Fruit fly (Drosophila melanogaster) whole organism, embryonic: ENCODE results near the gene Rpt6R.

Experiments
- BtbVII ChIP-seq: fragments of 200-800 bp; sonication (Bioruptor generic); optimal IDR thresholded peaks from 3 replicates; lab custom pipeline; 2017; ENCODE audit warnings: missing biosample characterization, mild to moderate bottlenecking, missing genetic modification characterization
- CG14710 ChIP-seq: fragments of 200-800 bp; sonication (Bioruptor generic); optimal IDR thresholded peaks from 3 replicates; lab custom pipeline; 2019; ENCODE audit warnings: missing biosample characterization, mild to moderate bottlenecking, missing genetic modification characterization, moderate library complexity
- CG1602 ChIP-seq: fragments of 200-800 bp; sonication (Bioruptor generic); optimal IDR thresholded peaks from 3 replicates; lab custom pipeline; 2016; ENCODE audit warnings: missing biosample characterization, missing genetic modification characterization
- CG18262 ChIP-seq: fragments of 200-800 bp; optimal IDR thresholded peaks from 3 replicates; lab custom pipeline; 2019; ENCODE audit warnings: missing biosample characterization, mild to moderate bottlenecking, missing genetic modification characterization, moderate library complexity
- CG2712 ChIP-seq: fragments of 200-800 bp; optimal IDR thresholded peaks from 3 replicates; lab custom pipeline; 2019; ENCODE audit warnings: missing biosample characterization, mild to moderate bottlenecking, missing genetic modification characterization, moderate library complexity
- CG32767 ChIP-seq: fragments of 200-800 bp; sonication (Bioruptor generic); IDR thresholded peaks from 2 replicates; pipeline ENCODE4 v1.3.6; 2022; ENCODE audit warnings: missing biosample characterization, missing genetic modification characterization
- CG34224 ChIP-seq: fragments of 200-800 bp; sonication (Bioruptor generic); IDR thresholded peaks from 3 replicates; pipeline ENCODE4 v1.3.6; 2022; ENCODE audit warnings: missing biosample characterization, missing genetic modification characterization; ENCODE audit not compliant: partially characterized antibody
- CG3995 ChIP-seq: fragments of 200-800 bp; sonication (Bioruptor generic); optimal IDR thresholded peaks from 3 replicates; lab custom pipeline; 2016; ENCODE audit warnings: missing biosample characterization, missing genetic modification characterization
- CG6254 ChIP-seq: fragments of 200-800 bp; sonication (Bioruptor generic); optimal IDR thresholded peaks from 3 replicates; lab custom pipeline; 2017; ENCODE audit warnings: mild to moderate bottlenecking, missing biosample characterization, missing genetic modification reagents, missing genetic modification characterization
- CG6813 ChIP-seq: fragments of 200-800 bp; sonication (Bioruptor generic); optimal IDR thresholded peaks from 2 replicates; lab custom pipeline; 2017; ENCODE audit warnings: missing biosample characterization, missing genetic modification characterization, mild to moderate bottlenecking, moderate library complexity, missing genetic modification reagents
- CG7786 ChIP-seq: fragments of 200-800 bp; sonication (Bioruptor generic); optimal IDR thresholded peaks from 2 replicates; lab custom pipeline; 2016; ENCODE audit warnings: missing biosample characterization, missing genetic modification characterization
- CG7928 ChIP-seq: fragments of 200-800 bp; sonication (Bioruptor generic); optimal IDR thresholded peaks from 2 replicates; lab custom pipeline; 2017; ENCODE audit warnings: missing biosample characterization, mild to moderate bottlenecking, missing genetic modification characterization
- CG8359 ChIP-seq: fragments of 200-800 bp; sonication (Bioruptor generic); optimal IDR thresholded peaks from 2 replicates; lab custom pipeline; 2017; ENCODE audit warnings: missing biosample characterization, mild to moderate bottlenecking, missing genetic modification characterization, borderline replicate concordance
- CG8765 ChIP-seq: fragments of 200-800 bp; sonication (Bioruptor generic); IDR thresholded peaks from 2 replicates; pipeline ENCODE4 v1.3.6; 2022; ENCODE audit warnings: missing biosample characterization, missing genetic modification characterization
- CG9215 ChIP-seq: fragments of 200-800 bp; sonication (Bioruptor generic); IDR thresholded peaks from 2 replicates; pipeline ENCODE4 v1.3.6; 2022; ENCODE audit warnings: missing biosample characterization, missing genetic modification characterization
- CrebB ChIP-seq: fragments of 200-800 bp; sonication (Bioruptor generic); optimal IDR thresholded peaks from 3 replicates; lab custom pipeline; 2018; ENCODE audit warnings: missing biosample characterization, mild to moderate bottlenecking, missing genetic modification characterization
- Dp ChIP-seq: fragments of 200-800 bp; sonication (Bioruptor generic); optimal IDR thresholded peaks from 2 replicates; lab custom pipeline; 2018; ENCODE audit warnings: missing biosample characterization, mild to moderate bottlenecking, missing genetic modification characterization, moderate library complexity
- Ets97D ChIP-seq: fragments of 200-800 bp; sonication (Bioruptor generic); optimal IDR thresholded peaks from 3 replicates; lab custom pipeline; 2016; ENCODE audit warnings: missing biosample characterization, missing genetic modification characterization
- Fer2 ChIP-seq: fragments of 200-800 bp; sonication (Bioruptor generic); optimal IDR thresholded peaks from 2 replicates; lab custom pipeline; 2018; ENCODE audit warnings: missing biosample characterization, mild to moderate bottlenecking, missing genetic modification characterization, moderate library complexity
- HmgZ ChIP-seq: fragments of 200-800 bp; sonication (Bioruptor generic); optimal IDR thresholded peaks from 2 replicates; lab custom pipeline; 2018; ENCODE audit warnings: missing biosample characterization, mild to moderate bottlenecking, missing genetic modification characterization
- Hr39 ChIP-seq: fragments of >200 bp; optimal IDR thresholded peaks from 2 replicates; lab custom pipeline; 2017
- MTF-1 ChIP-seq: fragments of 200-800 bp; sonication (Bioruptor generic); optimal IDR thresholded peaks from 2 replicates; lab custom pipeline; 2018; ENCODE audit warnings: missing biosample characterization, mild to moderate bottlenecking, missing genetic modification characterization, borderline replicate concordance
- Med ChIP-seq: fragments of 200-800 bp; sonication (Bioruptor generic); peaks from one replicate; lab custom pipeline; 2016; ENCODE audit warnings: missing biosample characterization, missing genetic modification characterization, mild to moderate bottlenecking, inconsistent platforms, moderate library complexity
- Mrtf ChIP-seq: fragments of 200-800 bp; sonication (Bioruptor generic); IDR thresholded peaks from 3 replicates; pipeline ENCODE4 v1.3.6; 2022; ENCODE audit warnings: missing biosample characterization, missing genetic modification characterization
- Oli ChIP-seq: fragments of 200-800 bp; sonication (Bioruptor generic); optimal IDR thresholded peaks from 2 replicates; lab custom pipeline; 2018; ENCODE audit warnings: missing biosample characterization, mild to moderate bottlenecking, missing genetic modification characterization, moderate library complexity
- Rfx ChIP-seq: fragments of 200-800 bp; sonication (Bioruptor generic); IDR thresholded peaks from 2 replicates; pipeline ENCODE4 v1.3.6; 2022; ENCODE audit warnings: missing biosample characterization, missing genetic modification characterization
- YL-1 ChIP-seq: fragments of 200-800 bp; sonication (Bioruptor generic); optimal IDR thresholded peaks from 3 replicates; lab custom pipeline; 2017; ENCODE audit warnings: missing biosample characterization, mild to moderate bottlenecking, missing genetic modification characterization
- amos ChIP-seq: fragments of 200-800 bp; sonication (Bioruptor generic); IDR thresholded peaks from 2 replicates; pipeline ENCODE4 v1.3.6; 2022; ENCODE audit warnings: missing biosample characterization, missing genetic modification characterization; ENCODE audit not compliant: partially characterized antibody
- bsh ChIP-seq, 2 experiments: fragments of 200-800 bp; sonication (Bioruptor generic); optimal IDR thresholded peaks; 2 replicates each; lab custom pipeline; 2017 to 2018; ENCODE audit warnings: mild to moderate bottlenecking in 2 of 2, missing biosample characterization in 2 of 2, missing genetic modification characterization in 2 of 2, moderate library complexity in 1 of 2
- chif ChIP-seq, 2 experiments: fragments of 200-800 bp; sonication (Bioruptor generic); optimal IDR thresholded peaks; 3 replicates each; lab custom pipeline; 2016; ENCODE audit warnings: missing biosample characterization in 2 of 2, missing genetic modification characterization in 2 of 2
- dmrt99B ChIP-seq: fragments of 200-800 bp; sonication (Bioruptor generic); optimal IDR thresholded peaks from 2 replicates; lab custom pipeline; 2018; ENCODE audit warnings: missing biosample characterization, mild to moderate bottlenecking, missing genetic modification characterization, moderate library complexity
- eyg ChIP-seq: fragments of 200-800 bp; sonication (Bioruptor generic); optimal IDR thresholded peaks from 3 replicates; lab custom pipeline; 2016; ENCODE audit warnings: missing biosample characterization, missing genetic modification characterization
- ftz-f1 ChIP-seq: fragments of 200-800 bp; sonication (Bioruptor generic); optimal IDR thresholded peaks from 2 replicates; lab custom pipeline; 2016; ENCODE audit warnings: missing biosample characterization, missing genetic modification characterization
- gce ChIP-seq: fragments of 200-800 bp; sonication (Bioruptor generic); IDR thresholded peaks from 3 replicates; pipeline ENCODE4 v1.3.6; 2022; ENCODE audit warnings: missing biosample characterization, missing genetic modification characterization
- gfzf ChIP-seq: fragments of 200-800 bp; sonication (Bioruptor generic); optimal IDR thresholded peaks from 2 replicates; lab custom pipeline; 2016; ENCODE audit warnings: missing biosample characterization, mild to moderate bottlenecking, missing genetic modification characterization, moderate library complexity
- kni ChIP-seq: fragments of 200-800 bp; sonication (Bioruptor generic); optimal IDR thresholded peaks from 3 replicates; lab custom pipeline; 2017; ENCODE audit warnings: mild to moderate bottlenecking, missing biosample characterization, missing genetic modification reagents, missing genetic modification characterization
- mirr ChIP-seq: fragments of 200-800 bp; sonication (Bioruptor generic); optimal IDR thresholded peaks from 3 replicates; lab custom pipeline; 2018; ENCODE audit warnings: missing biosample characterization, mild to moderate bottlenecking, missing genetic modification characterization
- org-1 ChIP-seq: fragments of 200-800 bp; sonication (Bioruptor generic); optimal IDR thresholded peaks from 2 replicates; lab custom pipeline; 2017; ENCODE audit warnings: missing biosample characterization, missing genetic modification characterization
- pho ChIP-seq: fragments of 200-800 bp; sonication (Bioruptor generic); optimal IDR thresholded peaks from 2 replicates; lab custom pipeline; 2016; ENCODE audit warnings: missing biosample characterization, missing genetic modification characterization
- pita ChIP-seq: fragments of 200-800 bp; sonication (Bioruptor generic); optimal IDR thresholded peaks from 2 replicates; lab custom pipeline; 2017; ENCODE audit warnings: missing biosample characterization, mild to moderate bottlenecking, missing genetic modification characterization
- prd ChIP-seq, 3 experiments: fragments of >200 bp in 2 of 3; fragments of 200-800 bp in 1 of 3; sonication (Bioruptor generic) in 1 of 3; optimal IDR thresholded peaks in 2 of 3; IDR thresholded peaks in 1 of 3; 2 replicates in 2 of 3; 3 replicates in 1 of 3; pipeline versions ENCODE4 v1.3.6 to Lab custom; 2017 to 2022; ENCODE audit warnings: missing biosample characterization in 1 of 3, missing genetic modification characterization in 1 of 3
- pum ChIP-seq: fragments of 200-800 bp; sonication (Bioruptor generic); optimal IDR thresholded peaks from 2 replicates; lab custom pipeline; 2016; ENCODE audit warnings: missing biosample characterization, missing genetic modification characterization
- shn ChIP-seq: fragments of 200-800 bp; sonication (Bioruptor generic); optimal IDR thresholded peaks from 3 replicates; lab custom pipeline; 2016; ENCODE audit warnings: missing biosample characterization, missing genetic modification characterization
- sim ChIP-seq: fragments of 200-800 bp; sonication (Bioruptor generic); IDR thresholded peaks from 2 replicates; pipeline ENCODE4 v1.3.6; 2022; ENCODE audit warnings: missing biosample characterization, missing genetic modification characterization
- sug ChIP-seq: fragments of 200-800 bp; optimal IDR thresholded peaks from 2 replicates; lab custom pipeline; 2019; ENCODE audit warnings: missing biosample characterization, mild to moderate bottlenecking, missing genetic modification characterization, moderate library complexity
- trem ChIP-seq: fragments of 200-800 bp; optimal IDR thresholded peaks from 3 replicates; lab custom pipeline; 2019; ENCODE audit warnings: missing biosample characterization, mild to moderate bottlenecking, missing genetic modification characterization, moderate library complexity
- twi ChIP-seq: fragments of 200-800 bp; optimal IDR thresholded peaks from 2 replicates; lab custom pipeline; 2019; ENCODE audit warnings: missing biosample characterization, mild to moderate bottlenecking, missing genetic modification characterization, moderate library complexity
- unpg ChIP-seq: fragments of 200-800 bp; sonication (Bioruptor generic); optimal IDR thresholded peaks from 3 replicates; lab custom pipeline; 2018; ENCODE audit warnings: missing biosample characterization, mild to moderate bottlenecking, missing genetic modification characterization, moderate library complexity
- vfl ChIP-seq: fragments of 200-800 bp; sonication (Bioruptor generic); optimal IDR thresholded peaks from 2 replicates; lab custom pipeline; 2016; ENCODE audit warnings: missing biosample characterization, missing genetic modification characterization
- z ChIP-seq: fragments of 200-800 bp; sonication (Bioruptor generic); IDR thresholded peaks from 3 replicates; pipeline ENCODE4 v1.3.6; 2022; ENCODE audit warnings: missing biosample characterization, missing genetic modification characterization

Rpt6R gene

dm6 chr3R:30540196-30540595 lies 43.3 kb downstream of the Rpt6R start (continued):
- TF ChIP-seq CG7928 (GFP tag; lab: Kevin White, UChicago), result peak; percentile 75
- peak; percentile 88; the same call in 2 of the 3 replicates for TF ChIP-seq gce (GFP tag; lab: Robert Waterston, UW)
- TF ChIP-seq org-1 (GFP tag; lab: Kevin White, UChicago), result peak; percentile 93
- peak; percentile 77 for TF ChIP-seq eyg (GFP tag; lab: Kevin White, UChicago)
- peak; percentile 77 for TF ChIP-seq CG14710 (tag; lab: Kevin White, UChicago)
- 0 out of 2 replicates have a peak, but pooled peaks have one; percentile 58 for TF ChIP-seq CG8765 (GFP tag; lab: Robert Waterston, UW)
- peak; percentile 13 to 93 for TF ChIP-seq bsh (GFP tag; optimal IDR thresholded peaks at IDR 0.05; lab: Kevin White, UChicago)
- TF ChIP-seq sug (tag; lab: Kevin White, UChicago), result peak; percentile 87
- peak; percentile 94 for TF ChIP-seq dmrt99B (tag; lab: Kevin White, UChicago)
- peak; percentile 89 for TF ChIP-seq CG2712 (tag; lab: Kevin White, UChicago)
- peak; percentile 62 for TF ChIP-seq CG3995
- TF ChIP-seq amos, result no peak
- peak; percentile 91 for TF ChIP-seq Oli (tag; lab: Kevin White, UChicago)
- peak; percentile 84 for TF ChIP-seq CG6254 (GFP tag; lab: Kevin White, UChicago)
- peak; percentile 68 for TF ChIP-seq YL-1
- peak; percentile 8 for TF ChIP-seq gfzf (GFP tag; lab: Kevin White, UChicago)
- peak; percentile 83 for TF ChIP-seq CG18262 (tag; lab: Kevin White, UChicago)
- peak; percentile 61 for TF ChIP-seq trem (tag; lab: Kevin White, UChicago)
- TF ChIP-seq kni (GFP tag; lab: Kevin White, UChicago), result peak; percentile 25
- TF ChIP-seq Hr39, result no peak
- peak; percentile 87 for TF ChIP-seq CG1602
- peak; percentile 93 for TF ChIP-seq unpg
- TF ChIP-seq prd (optimal IDR thresholded peaks at IDR 0.05; lab: Kevin White, UChicago), result no peak
- TF ChIP-seq prd (GFP tag; IDR thresholded peaks at IDR 0.05; lab: Robert Waterston, UW), result peak; percentile 95
- no peak for TF ChIP-seq CG34224 (GFP tag; lab: Robert Waterston, UW)
- peak; percentile 93 for TF ChIP-seq pho (GFP tag; lab: Kevin White, UChicago)
- TF ChIP-seq shn (GFP tag; lab: Kevin White, UChicago), result peak; percentile 84
- TF ChIP-seq CG7786 (GFP tag; lab: Kevin White, UChicago), result peak; percentile 94
- TF ChIP-seq sim (GFP tag; lab: Robert Waterston, UW), result peak; percentile 88
- peak; percentile 92 for TF ChIP-seq HmgZ (tag; lab: Kevin White, UChicago)
- peak; percentile 94 for TF ChIP-seq pum (GFP tag; lab: Kevin White, UChicago)
- TF ChIP-seq mirr (GFP tag; lab: Kevin White, UChicago), result peak; percentile 92
- TF ChIP-seq MTF-1 (GFP tag; lab: Kevin White, UChicago), result peak; percentile 84
- TF ChIP-seq Med (GFP tag; lab: Kevin White, UChicago), result peak; percentile 99
- peak; percentile 83 for TF ChIP-seq CrebB (tag; lab: Kevin White, UChicago)
- TF ChIP-seq ftz-f1 (GFP tag; lab: Kevin White, UChicago), result peak; percentile 73
- peak; percentile 90 for TF ChIP-seq BtbVII (GFP tag; lab: Kevin White, UChicago)
- peak; percentile 91 for TF ChIP-seq Mrtf (GFP tag; lab: Robert Waterston, UW)
- peak; percentile 91 to 92 for TF ChIP-seq chif (GFP tag; optimal IDR thresholded peaks at IDR 0.05; lab: Kevin White, UChicago)
- TF ChIP-seq Dp, result no peak
- peak; percentile 71 for TF ChIP-seq CG8359 (GFP tag; lab: Kevin White, UChicago)
- peak; percentile 78 for TF ChIP-seq CG32767
- TF ChIP-seq vfl (GFP tag; lab: Kevin White, UChicago), result peak; percentile 89
- peak; percentile 87 for TF ChIP-seq CG9215 (GFP tag; lab: Robert Waterston, UW)
- TF ChIP-seq twi, result peak; percentile 69
- TF ChIP-seq CG6813 (GFP tag; lab: Kevin White, UChicago), result peak; percentile 89
- TF ChIP-seq Ets97D (GFP tag; lab: Kevin White, UChicago), result peak; percentile 83
- peak; percentile 93 for TF ChIP-seq Fer2
- peak; percentile 96 for TF ChIP-seq Rfx (GFP tag; lab: Robert Waterston, UW)
- no peak for TF ChIP-seq pita (GFP tag; lab: Kevin White, UChicago)
- peak; percentile 60; the same call in 2 of the 3 replicates for TF ChIP-seq z
